Fruit fly (Drosophila melanogaster) whole organism, prepupa: Measurements from ENCODE around the gene CG4080.

ENCODE experiments used
- CG10631 ChIP-seq: fragments of 200-800 bp; sonication (Bioruptor generic); optimal IDR thresholded peaks from 2 replicates; lab custom pipeline; 2016; ENCODE audit warnings: missing biosample characterization, missing genetic modification characterization
- CG11762 ChIP-seq: fragments of 200-800 bp; sonication (Bioruptor generic); optimal IDR thresholded peaks from 3 replicates; lab custom pipeline; 2016; ENCODE audit warnings: missing biosample characterization, missing genetic modification characterization; ENCODE audit not compliant: insufficient read depth
- CG32006 ChIP-seq: fragments of 200-800 bp; sonication (Bioruptor generic); optimal IDR thresholded peaks from 3 replicates; lab custom pipeline; 2017; ENCODE audit warnings: missing biosample characterization, mild to moderate bottlenecking, missing genetic modification characterization
- Hr38 ChIP-seq: sonication (Bioruptor generic); optimal IDR thresholded peaks from 2 replicates; lab custom pipeline; 2016; ENCODE audit warnings: missing biosample characterization, missing genetic modification characterization
- Lpt ChIP-seq: fragments of 200-800 bp; sonication (Bioruptor generic); optimal IDR thresholded peaks from 3 replicates; lab custom pipeline; 2016; ENCODE audit warnings: missing biosample characterization, missing genetic modification characterization
- Sox14 ChIP-seq: fragments of 200-800 bp; sonication (Bioruptor generic); optimal IDR thresholded peaks from 3 replicates; lab custom pipeline; 2016; ENCODE audit warnings: missing biosample characterization, missing genetic modification characterization
- acj6 ChIP-seq: fragments of 200-800 bp; sonication (Bioruptor generic); optimal IDR thresholded peaks from 3 replicates; lab custom pipeline; 2016; ENCODE audit warnings: missing biosample characterization, missing genetic modification characterization
- dsx ChIP-seq: fragments of 200-800 bp; optimal IDR thresholded peaks from 3 replicates; lab custom pipeline; 2019; ENCODE audit warnings: missing biosample characterization, mild to moderate bottlenecking, missing genetic modification characterization, moderate library complexity; ENCODE audit not compliant: poor library complexity, severe bottlenecking
- fd59A ChIP-seq: fragments of 200-800 bp; sonication (Bioruptor generic); optimal IDR thresholded peaks from 2 replicates; lab custom pipeline; 2017; ENCODE audit warnings: missing biosample characterization, mild to moderate bottlenecking, missing genetic modification characterization, missing genetic modification reagents
- lz ChIP-seq: fragments of 200-800 bp; sonication (Bioruptor generic); optimal IDR thresholded peaks from 3 replicates; lab custom pipeline; 2016; ENCODE audit warnings: missing biosample characterization, missing genetic modification characterization
- pdm3 ChIP-seq: fragments of 200-800 bp; sonication (Bioruptor generic); optimal IDR thresholded peaks from 3 replicates; lab custom pipeline; 2016; ENCODE audit warnings: missing biosample characterization, missing genetic modification characterization
- vri ChIP-seq: fragments of 200-800 bp; sonication (Bioruptor generic); optimal IDR thresholded peaks from 3 replicates; lab custom pipeline; 2016; ENCODE audit warnings: missing biosample characterization, mild to moderate bottlenecking, missing genetic modification characterization

DNA sequence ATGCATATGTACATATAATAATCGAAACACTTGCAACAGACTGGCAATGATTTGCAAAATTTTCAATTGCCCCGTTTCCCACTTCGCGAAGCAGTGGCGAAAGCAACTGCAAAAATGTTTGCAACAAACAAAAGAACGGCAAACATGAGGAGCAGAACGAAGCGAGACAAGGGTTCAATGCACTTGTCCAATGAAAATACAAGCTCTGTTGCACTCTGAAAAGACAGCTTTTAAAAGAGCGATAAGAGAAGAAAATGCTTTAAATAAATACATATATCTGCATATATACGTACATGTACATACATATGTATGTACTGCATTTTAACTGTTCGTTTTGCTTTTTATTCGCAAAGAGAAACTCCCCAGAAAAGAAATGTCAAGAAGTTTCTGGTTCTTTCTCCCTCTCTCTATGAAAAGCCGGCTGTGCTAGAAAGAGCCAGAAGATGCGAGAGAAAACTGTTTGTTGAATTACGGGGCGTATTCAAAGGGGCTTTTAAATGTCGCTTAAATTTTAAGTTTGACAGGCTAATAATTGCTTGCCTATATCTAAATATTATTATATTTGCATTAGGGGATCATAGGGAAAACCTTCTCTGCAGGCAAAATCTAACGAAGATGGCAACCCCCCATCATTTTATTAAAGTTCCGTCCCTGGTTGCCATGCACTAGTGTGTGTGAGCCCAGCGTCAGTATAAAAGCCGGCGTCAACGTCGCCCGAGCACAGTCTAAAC is 15.5 kb downstream of the CG4080 start, which contains the start of gene Hsp27:
- peak; percentile 100 for TF ChIP-seq Lpt (GFP tag; lab: Kevin White, UChicago)
- peak; percentile 100 for TF ChIP-seq Sox14
- peak; percentile 99 for TF ChIP-seq fd59A (GFP tag; lab: Kevin White, UChicago)
- TF ChIP-seq CG11762 (GFP tag; lab: Kevin White, UChicago): peak; percentile 100
- TF ChIP-seq dsx (GFP tag; lab: Kevin White, UChicago): peak; percentile 99
- TF ChIP-seq acj6 (GFP tag; lab: Kevin White, UChicago): peak; percentile 100
- TF ChIP-seq vri (GFP tag; lab: Kevin White, UChicago): peak; percentile 99
- TF ChIP-seq lz: peak; percentile 100
- peak; percentile 70 for TF ChIP-seq Hr38
- peak; percentile 100 for TF ChIP-seq CG32006 (GFP tag; lab: Kevin White, UChicago)
- peak; percentile 100 for TF ChIP-seq pdm3 (GFP tag; lab: Kevin White, UChicago)
- peak; percentile 100 for TF ChIP-seq CG10631
